Worm (Caenorhabditis elegans) whole organism, midembryonic: ENCODE measurements around the gene C49F5.6.
"Not testable (repeated sequence)": the region's sequence is repeated elsewhere in the genome, so short reads cannot be mapped to it uniquely, and the experiment has no call there.

Experiments used
- cog-1 ChIP-seq: sonication (generic microtip); optimal IDR thresholded peaks from 2 replicates; lab custom pipeline; 2016; ENCODE audit warnings: missing genetic modification characterization, missing compliant biosample characterization
- flt-1 ChIP-seq: fragments of 200-800 bp; sonication (Bioruptor generic); IDR thresholded peaks from 2 replicates; pipeline ENCODE4 v1.3.6; 2022; ENCODE audit warnings: missing genetic modification characterization, missing compliant biosample characterization
- klf-2 ChIP-seq: fragments of 200-800 bp; sonication (Bioruptor generic); conservative IDR thresholded peaks from 2 replicates; pipeline ENCODE4 v1.3.6; 2022; ENCODE audit warnings: missing genetic modification reagents, missing genetic modification characterization, missing compliant biosample characterization
- med-1 ChIP-seq: sonication (generic microtip); optimal IDR thresholded peaks from 2 replicates; lab custom pipeline; 2017; ENCODE audit warnings: missing genetic modification characterization, mild to moderate bottlenecking, missing compliant biosample characterization, antibody characterized with exemption, missing genetic modification reagents; ENCODE audit not compliant: insufficient read depth
- ref-1 ChIP-seq: fragments of 200-800 bp; sonication (Bioruptor generic); conservative IDR thresholded peaks from 2 replicates; pipeline ENCODE4 v1.3.6; 2022; ENCODE audit warnings: missing genetic modification reagents, missing genetic modification characterization, missing compliant biosample characterization
- ztf-23 ChIP-seq: fragments of 200-800 bp; sonication (Bioruptor generic); IDR thresholded peaks from 2 replicates; pipeline ENCODE4 v1.3.6; 2022; ENCODE audit warnings: missing genetic modification reagents, missing genetic modification characterization, missing compliant biosample characterization

DNA sequence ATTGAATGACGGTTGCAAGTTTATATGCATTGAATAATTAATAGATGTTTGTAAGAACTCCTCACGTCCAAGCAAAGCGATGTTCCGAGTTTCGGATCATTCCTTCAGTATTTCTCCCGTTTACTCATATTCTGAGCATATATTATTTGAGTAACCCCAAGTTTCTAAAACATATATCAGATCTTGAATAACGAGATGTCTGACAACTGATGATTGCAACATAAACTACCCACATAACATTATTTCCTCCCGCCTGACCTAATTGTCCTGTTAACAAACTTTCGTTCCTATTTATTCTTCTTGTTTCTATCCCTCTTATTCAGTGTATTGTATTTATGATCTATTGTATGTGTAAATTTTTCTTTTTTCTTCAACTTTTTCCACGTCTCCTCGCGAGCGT, 27.0 kb upstream of the C49F5.6 start, which contains the start of gene C49F5.13:
- not testable (repeated sequence) for TF ChIP-seq flt-1 (GFP tag; lab: Robert Waterston, UW); ref-1 (GFP tag; lab: Robert Waterston, UW); ztf-23; klf-2 (GFP tag; lab: Robert Waterston, UW); cog-1 (tag; lab: Kevin White, UChicago); med-1
